Worm (Caenorhabditis elegans) whole organism, young adult: ENCODE data around the gene frpr-9.

Source experiments
- B0261.1 ChIP-seq: sonication (generic microtip); optimal IDR thresholded peaks from 2 replicates; lab custom pipeline; 2016; ENCODE audit warnings: mild to moderate bottlenecking, missing genetic modification characterization, moderate library complexity, missing compliant biosample characterization
- C06A6.2 ChIP-seq: fragments of 200-800 bp; sonication (Bioruptor generic); conservative IDR thresholded peaks from 2 replicates; pipeline ENCODE4 v1.3.6; 2022; ENCODE audit warnings: missing genetic modification characterization, missing compliant biosample characterization
- C17E4.6 ChIP-seq: fragments of 200-800 bp; sonication (Bioruptor generic); IDR thresholded peaks from 2 replicates; pipeline ENCODE4 v1.3.6; 2022; ENCODE audit warnings: missing genetic modification reagents, missing genetic modification characterization, missing compliant biosample characterization
- F22D6.2 ChIP-seq: sonication (generic microtip); optimal IDR thresholded peaks from 2 replicates; lab custom pipeline; 2016; ENCODE audit warnings: mild to moderate bottlenecking, missing genetic modification characterization, missing compliant biosample characterization
- F23B12.7 ChIP-seq: sonication (generic microtip); optimal IDR thresholded peaks from 2 replicates; lab custom pipeline; 2017; ENCODE audit warnings: missing genetic modification characterization, mild to moderate bottlenecking, missing compliant biosample characterization, antibody characterized with exemption, moderate library complexity; ENCODE audit not compliant: insufficient read depth
- T07F8.4 ChIP-seq: sonication (generic microtip); optimal IDR thresholded peaks from 2 replicates; lab custom pipeline; 2016; ENCODE audit warnings: mild to moderate bottlenecking, missing genetic modification characterization, moderate library complexity, missing compliant biosample characterization
- Y95B8A.8 ChIP-seq: fragments of 200-800 bp; sonication (Bioruptor generic); IDR thresholded peaks from 2 replicates; pipeline ENCODE4 v1.3.6; 2022; ENCODE audit warnings: missing genetic modification reagents, missing genetic modification characterization, missing compliant biosample characterization
- aptf-2 ChIP-seq: fragments of 200-800 bp; sonication (Bioruptor generic); conservative IDR thresholded peaks from 2 replicates; pipeline ENCODE4 v1.3.6; 2022; ENCODE audit warnings: missing genetic modification reagents, missing genetic modification characterization, missing compliant biosample characterization
- attf-5 ChIP-seq: fragments of 200-800 bp; sonication (Bioruptor generic); optimal IDR thresholded peaks from 2 replicates; lab custom pipeline; 2018; ENCODE audit warnings: mild to moderate bottlenecking, missing genetic modification characterization, missing compliant biosample characterization
- bed-2 ChIP-seq: fragments of 200-800 bp; sonication (Bioruptor generic); IDR thresholded peaks from 2 replicates; pipeline ENCODE4 v1.3.6; 2022; ENCODE audit warnings: missing genetic modification reagents, missing genetic modification characterization, missing compliant biosample characterization
- ccch-3 ChIP-seq: fragments of 200-800 bp; sonication (Bioruptor generic); optimal IDR thresholded peaks from 2 replicates; lab custom pipeline; 2018; ENCODE audit warnings: mild to moderate bottlenecking, missing genetic modification characterization, missing compliant biosample characterization
- ceh-100 ChIP-seq: fragments of 200-800 bp; sonication (Bioruptor generic); IDR thresholded peaks from 2 replicates; pipeline ENCODE4 v1.3.6; 2022; ENCODE audit warnings: missing genetic modification reagents, missing genetic modification characterization, missing compliant biosample characterization
- ceh-27 ChIP-seq: fragments of 200-800 bp; sonication (Bioruptor generic); optimal IDR thresholded peaks from 2 replicates; lab custom pipeline; 2018; ENCODE audit warnings: mild to moderate bottlenecking, missing genetic modification characterization, moderate library complexity, missing compliant biosample characterization
- ceh-79 ChIP-seq: sonication (generic microtip); optimal IDR thresholded peaks from 2 replicates; lab custom pipeline; 2017; ENCODE audit warnings: mild to moderate bottlenecking, missing genetic modification characterization, missing compliant biosample characterization
- chd-7 ChIP-seq: sonication (generic microtip); optimal IDR thresholded peaks from 2 replicates; lab custom pipeline; 2016; ENCODE audit warnings: mild to moderate bottlenecking, missing genetic modification characterization, moderate library complexity, missing compliant biosample characterization
- efl-1 ChIP-seq: fragments of 150-350 bp; optimal IDR thresholded peaks from 2 replicates; lab custom pipeline; 2014; ENCODE audit warnings: missing biosample characterization, missing genetic modification reagents, missing genetic modification characterization
- egl-44 ChIP-seq: fragments of 200-800 bp; sonication (Bioruptor generic); IDR thresholded peaks from 2 replicates; pipeline ENCODE4 v1.3.6; 2022; ENCODE audit warnings: missing genetic modification reagents, missing genetic modification characterization, missing compliant biosample characterization
- ekl-4 ChIP-seq: fragments of 200-800 bp; sonication (Bioruptor generic); IDR thresholded peaks from 2 replicates; pipeline ENCODE4 v1.3.6; 2022; ENCODE audit warnings: missing genetic modification reagents, missing genetic modification characterization, missing compliant biosample characterization
- hlh-12 ChIP-seq: sonication (generic microtip); optimal IDR thresholded peaks from 2 replicates; lab custom pipeline; 2016; ENCODE audit warnings: missing genetic modification characterization, missing compliant biosample characterization
- hmg-1.2 ChIP-seq: fragments of 200-800 bp; sonication (Bioruptor generic); IDR thresholded peaks from 2 replicates; pipeline ENCODE4 v1.3.6; 2022; ENCODE audit warnings: missing genetic modification reagents, missing genetic modification characterization, missing compliant biosample characterization
- lag-1 ChIP-seq: fragments of 200-800 bp; sonication (Bioruptor generic); IDR thresholded peaks from 2 replicates; pipeline ENCODE4 v1.3.6; 2022; ENCODE audit warnings: missing genetic modification reagents, missing genetic modification characterization, missing compliant biosample characterization
- let-607 ChIP-seq, 2 experiments: fragments of 200-800 bp in 1 of 2; sonication (Bioruptor generic) in 1 of 2; sonication (generic microtip) in 1 of 2; optimal IDR thresholded peaks; 2 replicates each; lab custom pipeline; 2016 to 2018; ENCODE audit warnings: mild to moderate bottlenecking in 2 of 2, missing compliant biosample characterization in 2 of 2, missing genetic modification characterization in 2 of 2, moderate library complexity in 2 of 2, missing genotype in 1 of 2
- lin-35 ChIP-seq, 3 experiments: fragments of 150-350 bp in 2 of 3; sonication (generic microtip) in 1 of 3; optimal IDR thresholded peaks; 2 replicates each; lab custom pipeline; 2014 to 2018; ENCODE audit warnings: missing biosample characterization in 3 of 3, missing genetic modification characterization in 3 of 3, missing genetic modification reagents in 3 of 3
- lin-54 ChIP-seq: fragments of 200-800 bp; sonication (Bioruptor generic); optimal IDR thresholded peaks from 2 replicates; lab custom pipeline; 2018; ENCODE audit warnings: mild to moderate bottlenecking, missing genetic modification characterization, missing compliant biosample characterization
- madf-10 ChIP-seq: sonication (generic microtip); optimal IDR thresholded peaks from 2 replicates; lab custom pipeline; 2016; ENCODE audit warnings: mild to moderate bottlenecking, missing genetic modification characterization, missing compliant biosample characterization
- madf-3 ChIP-seq: fragments of 200-800 bp; sonication (Bioruptor generic); IDR thresholded peaks from 2 replicates; pipeline ENCODE4 v1.3.6; 2022; ENCODE audit warnings: missing genetic modification reagents, missing genetic modification characterization, missing compliant biosample characterization
- madf-8 ChIP-seq: fragments of 200-800 bp; sonication (Bioruptor generic); conservative IDR thresholded peaks from 2 replicates; pipeline ENCODE4 v1.3.6; 2022; ENCODE audit warnings: missing genetic modification reagents, missing genetic modification characterization, missing compliant biosample characterization
- mcd-1 ChIP-seq: fragments of 200-800 bp; sonication (Bioruptor generic); IDR thresholded peaks from 2 replicates; pipeline ENCODE4 v1.3.6; 2022; ENCODE audit warnings: missing genetic modification reagents, missing genetic modification characterization, missing compliant biosample characterization
- mes-4 ChIP-seq: sonication (generic microtip); optimal IDR thresholded peaks from 2 replicates; lab custom pipeline; 2016; ENCODE audit warnings: missing genotype, missing genetic modification characterization, missing compliant biosample characterization
- nhr-80 ChIP-seq: sonication (generic microtip); optimal IDR thresholded peaks from 2 replicates; lab custom pipeline; 2016; ENCODE audit warnings: missing genetic modification characterization, missing compliant biosample characterization
- pbrm-1 ChIP-seq: fragments of 200-800 bp; sonication (Bioruptor generic); IDR thresholded peaks from 2 replicates; pipeline ENCODE4 v1.3.6; 2022; ENCODE audit warnings: missing genetic modification reagents, missing genetic modification characterization, missing compliant biosample characterization
- rcor-1 ChIP-seq: fragments of 200-800 bp; sonication (Bioruptor generic); IDR thresholded peaks from 2 replicates; pipeline ENCODE4 v1.3.6; 2022; ENCODE audit warnings: missing genetic modification reagents, missing genetic modification characterization, missing compliant biosample characterization
- rec-8 ChIP-seq, 2 experiments: sonication (generic microtip); optimal IDR thresholded peaks; 2 replicates each; lab custom pipeline; 2016; ENCODE audit warnings: mild to moderate bottlenecking in 2 of 2, missing genetic modification characterization in 2 of 2, missing genetic modification reagents in 2 of 2, missing genotype in 2 of 2, missing biosample characterization in 1 of 2, missing compliant biosample characterization in 1 of 2, moderate library complexity in 1 of 2
- sdz-38 ChIP-seq: sonication (generic microtip); optimal IDR thresholded peaks from 2 replicates; lab custom pipeline; 2016; ENCODE audit warnings: missing genotype, missing genetic modification characterization, missing compliant biosample characterization
- sea-2 ChIP-seq: fragments of 200-800 bp; sonication (Bioruptor generic); IDR thresholded peaks from 2 replicates; pipeline ENCODE4 v1.3.6; 2022; ENCODE audit warnings: missing genetic modification characterization, missing compliant biosample characterization
- snpc-3.4 ChIP-seq: sonication (generic microtip); optimal IDR thresholded peaks from 2 replicates; lab custom pipeline; 2017; ENCODE audit warnings: missing genetic modification characterization, mild to moderate bottlenecking, missing compliant biosample characterization, antibody characterized with exemption, moderate library complexity, missing genotype, missing genetic modification reagents
- snpc-4 ChIP-seq, 5 experiments: fragments of 150-350 bp in 1 of 5; sonication (generic microtip) in 4 of 5; optimal IDR thresholded peaks; 2 replicates each; lab custom pipeline; 2014 to 2018; ENCODE audit warnings: missing genetic modification characterization in 5 of 5, missing biosample characterization in 3 of 5, antibody characterized with exemption in 2 of 5, mild to moderate bottlenecking in 2 of 5, missing compliant biosample characterization in 2 of 5, missing genotype in 2 of 5, moderate library complexity in 2 of 5, missing genetic modification reagents in 1 of 5
- somi-1 ChIP-seq: fragments of 200-800 bp; sonication (Bioruptor generic); optimal IDR thresholded peaks from 2 replicates; lab custom pipeline; 2018; ENCODE audit warnings: mild to moderate bottlenecking, missing genetic modification characterization, missing compliant biosample characterization
- zfh-2 ChIP-seq: fragments of 200-800 bp; sonication (Bioruptor generic); conservative IDR thresholded peaks from 2 replicates; pipeline ENCODE4 v1.3.6; 2022; ENCODE audit warnings: missing genetic modification reagents, missing genetic modification characterization, missing compliant biosample characterization
- zim-3 ChIP-seq: sonication (generic microtip); optimal IDR thresholded peaks from 2 replicates; lab custom pipeline; 2017; ENCODE audit warnings: mild to moderate bottlenecking, missing genetic modification characterization, moderate library complexity, missing compliant biosample characterization
- ztf-18 ChIP-seq: sonication (generic microtip); optimal IDR thresholded peaks from 2 replicates; lab custom pipeline; 2016; ENCODE audit warnings: missing genotype, mild to moderate bottlenecking, missing genetic modification characterization, missing compliant biosample characterization
- ztf-3 ChIP-seq: fragments of 200-800 bp; sonication (Bioruptor generic); optimal IDR thresholded peaks from 2 replicates; lab custom pipeline; 2018; ENCODE audit warnings: mild to moderate bottlenecking, missing genetic modification characterization, missing compliant biosample characterization

frpr-9 gene

DNA sequence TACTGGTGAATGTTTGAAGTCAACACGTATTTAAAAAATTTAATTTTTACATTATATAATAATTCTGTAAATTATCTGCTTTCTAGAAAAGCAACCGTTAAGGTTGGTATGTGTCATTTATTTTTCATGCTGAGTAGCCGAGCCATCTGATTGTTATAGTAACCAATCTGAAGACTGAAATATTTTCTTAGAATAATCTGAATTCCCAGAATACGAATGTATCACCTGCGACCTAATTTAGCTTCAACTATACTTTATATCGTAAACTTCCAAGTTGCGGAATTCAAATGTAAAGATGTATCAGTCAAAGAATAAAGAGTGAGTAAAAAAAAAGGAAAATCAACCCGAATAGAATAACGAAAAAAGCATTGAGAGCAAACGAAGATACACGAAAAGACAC is 41.4 kb downstream of the frpr-9 start:
- TF ChIP-seq pbrm-1 (GFP tag; lab: Robert Waterston, UW) = no peak
- TF ChIP-seq T07F8.4 (tag; lab: Kevin White, UChicago) = no peak
- TF ChIP-seq snpc-3.4 = no peak
- no peak for TF ChIP-seq C17E4.6 (GFP tag; lab: Robert Waterston, UW)
- no peak for TF ChIP-seq madf-3 (GFP tag; lab: Robert Waterston, UW)
- no peak for TF ChIP-seq ccch-3
- TF ChIP-seq hlh-12 (tag; lab: Kevin White, UChicago) = no peak
- TF ChIP-seq zim-3 (tag; lab: Kevin White, UChicago) = no peak
- TF ChIP-seq F23B12.7 (tag; lab: Kevin White, UChicago) = no peak
- TF ChIP-seq egl-44 (GFP tag; lab: Robert Waterston, UW) = no peak
- TF ChIP-seq chd-7 (tag; lab: Kevin White, UChicago) = no peak
- no peak for TF ChIP-seq zfh-2 (GFP tag; lab: Robert Waterston, UW)
- no peak for TF ChIP-seq ekl-4 (GFP tag; lab: Robert Waterston, UW)
- TF ChIP-seq ztf-18 = no peak
- TF ChIP-seq mes-4 (tag; lab: Kevin White, UChicago) = no peak
- TF ChIP-seq ztf-3 (GFP tag; lab: Kevin White, UChicago) = no peak
- TF ChIP-seq aptf-2 (GFP tag; lab: Robert Waterston, UW) = no peak
- no peak for TF ChIP-seq F22D6.2
- no peak for TF ChIP-seq ceh-79 (tag; lab: Kevin White, UChicago)
- TF ChIP-seq, all 124 proteins: peak for 0

ce11 chrV:11034748-11035147 is 42.9 kb downstream of the frpr-9 start, which contains the start of gene pptr-2:
Gene pptr-2, minus strand, starts transcription at chrV:11034931.
- TF ChIP-seq rcor-1 (GFP tag; lab: Robert Waterston, UW) (no peak), pbrm-1 (GFP tag; lab: Robert Waterston, UW) (no peak), hlh-12 (tag; lab: Kevin White, UChicago) (no peak), lin-54 (no peak), rec-8 (tag; optimal IDR thresholded peaks at IDR 0.05; lab: Kevin White, UChicago) (no peak)

DNA sequence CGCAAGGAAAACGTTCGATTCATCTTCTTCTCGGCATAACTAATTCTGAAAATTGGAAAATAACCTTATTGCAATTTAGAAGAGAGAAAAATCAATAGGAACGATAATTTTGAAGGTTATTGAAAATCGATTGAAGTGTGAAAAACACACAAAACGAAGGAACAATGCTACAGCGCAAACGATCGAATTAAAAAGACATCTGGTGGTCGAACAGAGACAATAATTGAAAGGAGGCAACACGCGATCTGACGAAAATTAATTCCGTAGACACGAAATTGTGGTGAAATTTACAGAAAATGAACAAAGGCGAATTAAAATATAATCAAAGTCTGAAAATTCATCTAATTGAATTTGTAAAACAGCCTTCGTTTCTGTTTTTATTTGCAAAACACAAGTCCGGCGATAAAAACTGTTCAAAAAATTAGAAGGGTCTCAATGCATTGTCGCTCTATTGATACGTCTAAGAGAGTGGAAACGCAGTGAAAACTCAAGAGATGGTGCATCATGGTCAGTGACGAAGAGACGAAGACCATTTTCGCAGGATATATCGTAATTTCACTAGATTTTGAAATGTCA is 47.6 kb downstream of the frpr-9 start, which contains the start of gene pak-2:
Gene pak-2, minus strand, starts transcription at position 51 of the 576 bp plus-strand sequence.
- TF ChIP-seq Y95B8A.8 (GFP tag; lab: Robert Waterston, UW) (no peak), hmg-1.2 (GFP tag; lab: Robert Waterston, UW) (peak; percentile 58; the same call in 1 of the 2 replicates), ccch-3 (peak; percentile 73), C06A6.2 (GFP tag; lab: Robert Waterston, UW) (no peak), somi-1 (peak; percentile 10), pbrm-1 (GFP tag; lab: Robert Waterston, UW) (peak; percentile 54; the same call in 1 of the 2 replicates), nhr-80 (peak; percentile 59), ceh-27 (GFP tag; lab: Kevin White, UChicago) (peak; percentile 84), snpc-4 (GFP tag; optimal IDR thresholded peaks at IDR 0.05; lab: Kevin White, UChicago) (no peak), snpc-4 (tag; optimal IDR thresholded peaks at IDR 0.05; lab: Kevin White, UChicago) (peak in 1 of 4 experiments; percentile 38), madf-10 (peak; percentile 58), ztf-18 (peak; percentile 49), efl-1 (GFP tag; lab: Kevin White, UChicago) (peak; percentile 12), B0261.1 (tag; lab: Kevin White, UChicago) (peak; percentile 1), bed-2 (0 out of 2 replicates have a peak, but pooled peaks have one; percentile 69), lin-35 (GFP tag; optimal IDR thresholded peaks at IDR 0.05; lab: Kevin White, UChicago) (peak in 1 of 3 experiments; percentile 42), mcd-1 (GFP tag; lab: Robert Waterston, UW) (peak; percentile 88), rcor-1 (GFP tag; lab: Robert Waterston, UW) (0 out of 2 replicates have a peak, but pooled peaks have one; percentile 32), sdz-38 (tag; lab: Kevin White, UChicago) (no peak), attf-5 (GFP tag; lab: Kevin White, UChicago) (peak; percentile 83), aptf-2 (GFP tag; lab: Robert Waterston, UW) (0 out of 2 replicates have a peak, but pooled peaks have one; percentile 36), lag-1 (GFP tag; lab: Robert Waterston, UW) (no peak), sea-2 (GFP tag; lab: Robert Waterston, UW) (no peak), ceh-100 (GFP tag; lab: Robert Waterston, UW) (peak; percentile 96), ceh-79 (tag; lab: Kevin White, UChicago) (no peak), madf-8 (GFP tag; lab: Robert Waterston, UW) (no peak), let-607 (tag; optimal IDR thresholded peaks at IDR 0.05; lab: Kevin White, UChicago) (peak in 1 of 2 experiments; percentile 3)
